Worm (Caenorhabditis elegans) whole organism, young adult: ENCODE measurements around the gene F59A6.2.

Experiments used
- F57C9.4 ChIP-seq: sonication (generic microtip); optimal IDR thresholded peaks from 2 replicates; lab custom pipeline; 2017; ENCODE audit warnings: mild to moderate bottlenecking, missing genetic modification characterization, missing compliant biosample characterization
- ama-1 ChIP-seq, 3 experiments: fragments of 150-350 bp in 1 of 3; sonication (generic microtip) in 2 of 3; optimal IDR thresholded peaks; 2 replicates each; lab custom pipeline; 2014 to 2018; ENCODE audit warnings: missing biosample characterization in 2 of 3, missing genetic modification characterization in 2 of 3, missing genetic modification reagents in 2 of 3
- athp-1 ChIP-seq: sonication (generic microtip); optimal IDR thresholded peaks from 2 replicates; lab custom pipeline; 2017; ENCODE audit warnings: mild to moderate bottlenecking, missing genetic modification characterization, missing compliant biosample characterization
- ccch-3 ChIP-seq: fragments of 200-800 bp; sonication (Bioruptor generic); optimal IDR thresholded peaks from 2 replicates; lab custom pipeline; 2018; ENCODE audit warnings: mild to moderate bottlenecking, missing genetic modification characterization, missing compliant biosample characterization
- chd-7 ChIP-seq: sonication (generic microtip); optimal IDR thresholded peaks from 2 replicates; lab custom pipeline; 2016; ENCODE audit warnings: mild to moderate bottlenecking, missing genetic modification characterization, moderate library complexity, missing compliant biosample characterization
- dpl-1 ChIP-seq: fragments of 150-350 bp; optimal IDR thresholded peaks from 2 replicates; lab custom pipeline; 2014; ENCODE audit warnings: missing biosample characterization, missing genetic modification reagents, missing genetic modification characterization
- mcd-1 ChIP-seq: fragments of 200-800 bp; sonication (Bioruptor generic); IDR thresholded peaks from 2 replicates; pipeline ENCODE4 v1.3.6; 2022; ENCODE audit warnings: missing genetic modification reagents, missing genetic modification characterization, missing compliant biosample characterization
- pha-4 ChIP-seq: fragments of 150-350 bp; sonication (generic microtip); optimal IDR thresholded peaks from 2 replicates; lab custom pipeline; 2014; ENCODE audit warnings: missing biosample characterization, missing genetic modification reagents, missing genetic modification characterization
- sdz-38 ChIP-seq: sonication (generic microtip); optimal IDR thresholded peaks from 2 replicates; lab custom pipeline; 2016; ENCODE audit warnings: missing genotype, missing genetic modification characterization, missing compliant biosample characterization
- snpc-4 ChIP-seq, 5 experiments: fragments of 150-350 bp in 1 of 5; sonication (generic microtip) in 4 of 5; optimal IDR thresholded peaks; 2 replicates each; lab custom pipeline; 2014 to 2018; ENCODE audit warnings: missing genetic modification characterization in 5 of 5, missing biosample characterization in 3 of 5, antibody characterized with exemption in 2 of 5, mild to moderate bottlenecking in 2 of 5, missing compliant biosample characterization in 2 of 5, missing genotype in 2 of 5, moderate library complexity in 2 of 5, missing genetic modification reagents in 1 of 5
- tbp1 ChIP-seq: fragments of 200-800 bp; sonication (Bioruptor generic); optimal IDR thresholded peaks from 2 replicates; lab custom pipeline; 2018; ENCODE audit warnings: mild to moderate bottlenecking, missing genetic modification characterization, missing compliant biosample characterization

- TF ChIP-seq sdz-38 (tag; lab: Kevin White, UChicago) (no peak), athp-1 (no peak), ccch-3 (GFP tag; lab: Kevin White, UChicago) (no peak), chd-7 (tag; lab: Kevin White, UChicago) (no peak), snpc-4 (GFP tag; optimal IDR thresholded peaks at IDR 0.05; lab: Kevin White, UChicago) (no peak), snpc-4 (tag; optimal IDR thresholded peaks at IDR 0.05; lab: Kevin White, UChicago) (no peak), dpl-1 (GFP tag; lab: Kevin White, UChicago) (no peak), tbp1 (GFP tag; lab: Kevin White, UChicago) (no peak), mcd-1 (GFP tag; lab: Robert Waterston, UW) (no peak), pha-4 (tag; lab: Kevin White, UChicago) (no peak), F57C9.4 (tag; lab: Kevin White, UChicago) (no peak), ama-1 (optimal IDR thresholded peaks at IDR 0.05; lab: Kevin White, UChicago) (no peak), ama-1 (GFP tag; optimal IDR thresholded peaks at IDR 0.05; lab: Kevin White, UChicago) (no peak)
Observed at ce11 chrII:4989802-4990201, 24.7 kb upstream of the F59A6.2 start, which contains the start of gene T27F7.12.
